Fruit fly (Drosophila melanogaster) whole organism, embryonic: ENCODE measurements around the gene CG8142.

Experiments used
- B-H2 ChIP-seq: fragments of 200-800 bp; sonication (Bioruptor generic); optimal IDR thresholded peaks from 2 replicates; lab custom pipeline; 2018; ENCODE audit warnings: missing biosample characterization, mild to moderate bottlenecking, missing genetic modification characterization
- CG11247 ChIP-seq: fragments of 200-800 bp; sonication (Bioruptor generic); IDR thresholded peaks from 2 replicates; pipeline ENCODE4 v1.3.6; 2022; ENCODE audit warnings: missing biosample characterization, missing genetic modification characterization
- CG12236 ChIP-seq: fragments of 200-800 bp; sonication (Bioruptor generic); optimal IDR thresholded peaks from 2 replicates; lab custom pipeline; 2016; ENCODE audit warnings: missing biosample characterization, missing genetic modification characterization
- CG13287 ChIP-seq: fragments of 200-800 bp; sonication (Bioruptor generic); IDR thresholded peaks from 2 replicates; pipeline ENCODE4 v1.3.6; 2022; ENCODE audit warnings: missing biosample characterization, missing genetic modification characterization; ENCODE audit not compliant: partially characterized antibody
- CG14860 ChIP-seq: fragments of 200-800 bp; sonication (Bioruptor generic); IDR thresholded peaks from 3 replicates; pipeline ENCODE4 v1.3.6; 2022; ENCODE audit warnings: missing biosample characterization, missing genetic modification characterization; ENCODE audit not compliant: partially characterized antibody
- CG16813 ChIP-seq: fragments of 200-800 bp; sonication (Bioruptor generic); IDR thresholded peaks from 3 replicates; pipeline ENCODE4 v1.3.6; 2022; ENCODE audit warnings: missing biosample characterization, missing genetic modification characterization; ENCODE audit not compliant: partially characterized antibody
- CG18262 ChIP-seq: fragments of 200-800 bp; optimal IDR thresholded peaks from 3 replicates; lab custom pipeline; 2019; ENCODE audit warnings: missing biosample characterization, mild to moderate bottlenecking, missing genetic modification characterization, moderate library complexity
- CG1832 ChIP-seq: fragments of 200-800 bp; sonication (Bioruptor generic); optimal IDR thresholded peaks from 2 replicates; lab custom pipeline; 2017; ENCODE audit warnings: missing biosample characterization, mild to moderate bottlenecking, missing genetic modification characterization, inconsistent platforms
- CG18764 ChIP-seq: fragments of 200-800 bp; sonication (Bioruptor generic); optimal IDR thresholded peaks from 3 replicates; lab custom pipeline; 2016; ENCODE audit warnings: missing biosample characterization, missing genetic modification characterization
- CG2116 ChIP-seq: fragments of 200-800 bp; sonication (Bioruptor generic); optimal IDR thresholded peaks from 3 replicates; lab custom pipeline; 2018; ENCODE audit warnings: missing biosample characterization, mild to moderate bottlenecking, missing genetic modification characterization
- CG2120 ChIP-seq: fragments of 200-800 bp; sonication (Bioruptor generic); optimal IDR thresholded peaks from 3 replicates; lab custom pipeline; 2016; ENCODE audit warnings: missing biosample characterization, missing genetic modification characterization
- CG30020 ChIP-seq: fragments of 200-800 bp; optimal IDR thresholded peaks from 2 replicates; lab custom pipeline; 2019; ENCODE audit warnings: missing biosample characterization, mild to moderate bottlenecking, missing genetic modification characterization, moderate library complexity
- CG34224 ChIP-seq: fragments of 200-800 bp; sonication (Bioruptor generic); IDR thresholded peaks from 3 replicates; pipeline ENCODE4 v1.3.6; 2022; ENCODE audit warnings: missing biosample characterization, missing genetic modification characterization; ENCODE audit not compliant: partially characterized antibody
- CG34422 ChIP-seq: fragments of 200-800 bp; sonication (Bioruptor generic); IDR thresholded peaks from 3 replicates; pipeline ENCODE4 v1.3.6; 2022; ENCODE audit warnings: missing biosample characterization, missing genetic modification characterization
- CG4282 ChIP-seq: fragments of 200-800 bp; sonication (Bioruptor generic); optimal IDR thresholded peaks from 2 replicates; lab custom pipeline; 2016; ENCODE audit warnings: missing biosample characterization, missing genetic modification characterization
- CG4617 ChIP-seq: fragments of 200-800 bp; sonication (Bioruptor generic); optimal IDR thresholded peaks from 3 replicates; lab custom pipeline; 2016; ENCODE audit warnings: missing biosample characterization, missing genetic modification characterization, borderline replicate concordance
- CG5245 ChIP-seq: fragments of 200-800 bp; sonication (Bioruptor generic); optimal IDR thresholded peaks from 3 replicates; lab custom pipeline; 2016; ENCODE audit warnings: missing biosample characterization, missing genetic modification characterization
- CG6854 ChIP-seq: fragments of 200-800 bp; sonication (Bioruptor generic); optimal IDR thresholded peaks from 3 replicates; lab custom pipeline; 2017; ENCODE audit warnings: missing biosample characterization, mild to moderate bottlenecking, missing genetic modification characterization
- CG8089 ChIP-seq: fragments of 200-800 bp; sonication (Bioruptor generic); optimal IDR thresholded peaks from 3 replicates; lab custom pipeline; 2016; ENCODE audit warnings: missing biosample characterization, missing genetic modification characterization
- CG9797 ChIP-seq: fragments of 200-800 bp; sonication (Bioruptor generic); optimal IDR thresholded peaks from 3 replicates; lab custom pipeline; 2018; ENCODE audit warnings: missing biosample characterization, mild to moderate bottlenecking, missing genetic modification characterization
- CoRest ChIP-seq: fragments of 200-800 bp; sonication (Bioruptor generic); optimal IDR thresholded peaks from 3 replicates; lab custom pipeline; 2018; ENCODE audit warnings: missing biosample characterization, mild to moderate bottlenecking, missing genetic modification characterization, moderate library complexity
- ERR ChIP-seq: fragments of 200-800 bp; sonication (Bioruptor generic); optimal IDR thresholded peaks from 2 replicates; lab custom pipeline; 2016; ENCODE audit warnings: missing biosample characterization, missing genetic modification characterization
- Ets97D ChIP-seq: fragments of 200-800 bp; sonication (Bioruptor generic); optimal IDR thresholded peaks from 3 replicates; lab custom pipeline; 2016; ENCODE audit warnings: missing biosample characterization, missing genetic modification characterization
- Fer3 ChIP-seq: fragments of 200-800 bp; sonication (Bioruptor generic); optimal IDR thresholded peaks from 2 replicates; lab custom pipeline; 2018; ENCODE audit warnings: missing biosample characterization, mild to moderate bottlenecking, missing genetic modification characterization, moderate library complexity
- Hr3 ChIP-seq: fragments of 200-800 bp; sonication (Bioruptor generic); optimal IDR thresholded peaks from 3 replicates; lab custom pipeline; 2016; ENCODE audit warnings: missing biosample characterization, missing genetic modification characterization
- Hr51 ChIP-seq, 2 experiments: fragments of 200-800 bp; sonication (Bioruptor generic); optimal IDR thresholded peaks; 2 replicates in 1 of 2; 3 replicates in 1 of 2; lab custom pipeline; 2016 to 2018; ENCODE audit warnings: missing biosample characterization in 2 of 2, missing genetic modification characterization in 2 of 2, mild to moderate bottlenecking in 1 of 2, moderate library complexity in 1 of 2
- Mad ChIP-seq: fragments of 200-800 bp; sonication (Bioruptor generic); optimal IDR thresholded peaks from 2 replicates; lab custom pipeline; 2016; ENCODE audit warnings: missing biosample characterization, missing genetic modification characterization
- Rfx ChIP-seq: fragments of 200-800 bp; sonication (Bioruptor generic); IDR thresholded peaks from 2 replicates; pipeline ENCODE4 v1.3.6; 2022; ENCODE audit warnings: missing biosample characterization, missing genetic modification characterization
- Scr ChIP-seq: fragments of 200-800 bp; sonication (Bioruptor generic); IDR thresholded peaks from 2 replicates; pipeline ENCODE4 v1.3.6; 2022; ENCODE audit warnings: missing biosample characterization, missing genetic modification characterization; ENCODE audit not compliant: partially characterized antibody
- Sry-δ ChIP-seq: fragments of 200-800 bp; sonication (Bioruptor generic); optimal IDR thresholded peaks from 2 replicates; lab custom pipeline; 2016; ENCODE audit warnings: missing biosample characterization, missing genetic modification characterization
- Trl ChIP-seq, 3 experiments: fragments of >200 bp in 2 of 3; fragments of 200-800 bp in 1 of 3; sonication (Bioruptor generic) in 1 of 3; optimal IDR thresholded peaks; 2 replicates in 1 of 3; 3 replicates in 2 of 3; lab custom pipeline; 2016 to 2017; ENCODE audit warnings: missing biosample characterization in 1 of 3, missing genetic modification characterization in 1 of 3
- bbx ChIP-seq: fragments of 200-800 bp; sonication (Bioruptor generic); IDR thresholded peaks from 2 replicates; pipeline ENCODE4 v1.3.6; 2022; ENCODE audit warnings: missing biosample characterization, missing genetic modification characterization; ENCODE audit not compliant: partially characterized antibody
- dati ChIP-seq: fragments of 200-800 bp; sonication (Bioruptor generic); IDR thresholded peaks from 2 replicates; pipeline ENCODE4 v1.3.6; 2022; ENCODE audit warnings: missing biosample characterization, missing genetic modification characterization
- dimm ChIP-seq: fragments of 200-800 bp; sonication (Bioruptor generic); IDR thresholded peaks from 2 replicates; pipeline ENCODE4 v1.3.6; 2022; ENCODE audit warnings: missing biosample characterization, missing genetic modification characterization
- dmrt99B ChIP-seq: fragments of 200-800 bp; sonication (Bioruptor generic); optimal IDR thresholded peaks from 2 replicates; lab custom pipeline; 2018; ENCODE audit warnings: missing biosample characterization, mild to moderate bottlenecking, missing genetic modification characterization, moderate library complexity
- fru ChIP-seq: fragments of >200 bp; optimal IDR thresholded peaks from 2 replicates; lab custom pipeline; 2017
- hb ChIP-seq: fragments of 200-800 bp; sonication (Bioruptor generic); IDR thresholded peaks from 3 replicates; pipeline ENCODE4 v1.3.6; 2022; ENCODE audit warnings: missing biosample characterization, missing genetic modification characterization; ENCODE audit not compliant: partially characterized antibody
- insv ChIP-seq, 2 experiments: fragments of 200-800 bp; sonication (Bioruptor generic); optimal IDR thresholded peaks; 3 replicates each; lab custom pipeline; 2016 to 2018; ENCODE audit warnings: missing biosample characterization in 2 of 2, missing genetic modification characterization in 2 of 2
- ken ChIP-seq: fragments of 200-800 bp; sonication (Bioruptor generic); IDR thresholded peaks from 3 replicates; pipeline ENCODE4 v1.3.6; 2022; ENCODE audit warnings: missing biosample characterization, missing genetic modification characterization
- mirr ChIP-seq: fragments of 200-800 bp; sonication (Bioruptor generic); optimal IDR thresholded peaks from 3 replicates; lab custom pipeline; 2018; ENCODE audit warnings: missing biosample characterization, mild to moderate bottlenecking, missing genetic modification characterization
- nerfin-1 ChIP-seq: fragments of 200-800 bp; sonication (Bioruptor generic); optimal IDR thresholded peaks from 3 replicates; lab custom pipeline; 2019; ENCODE audit warnings: missing biosample characterization, mild to moderate bottlenecking, missing genetic modification characterization, moderate library complexity
- prd ChIP-seq, 3 experiments: fragments of >200 bp in 2 of 3; fragments of 200-800 bp in 1 of 3; sonication (Bioruptor generic) in 1 of 3; optimal IDR thresholded peaks in 2 of 3; IDR thresholded peaks in 1 of 3; 2 replicates in 2 of 3; 3 replicates in 1 of 3; pipeline versions ENCODE4 v1.3.6 to Lab custom; 2017 to 2022; ENCODE audit warnings: missing biosample characterization in 1 of 3, missing genetic modification characterization in 1 of 3
- sens ChIP-seq: fragments of 200-800 bp; sonication (Bioruptor generic); peaks from one replicate; lab custom pipeline; 2016; ENCODE audit warnings: missing biosample characterization, missing genetic modification characterization
- slbo ChIP-seq: fragments of 200-800 bp; sonication (Bioruptor generic); IDR thresholded peaks from 2 replicates; pipeline ENCODE4 v1.3.6; 2022; ENCODE audit warnings: missing biosample characterization, missing genetic modification characterization
- tna ChIP-seq: fragments of 200-800 bp; sonication (Bioruptor generic); IDR thresholded peaks from 2 replicates; pipeline ENCODE4 v1.3.6; 2022; ENCODE audit warnings: missing biosample characterization, missing genetic modification characterization; ENCODE audit not compliant: partially characterized antibody
- trem ChIP-seq: fragments of 200-800 bp; optimal IDR thresholded peaks from 3 replicates; lab custom pipeline; 2019; ENCODE audit warnings: missing biosample characterization, mild to moderate bottlenecking, missing genetic modification characterization, moderate library complexity
- tup ChIP-seq: fragments of 200-800 bp; sonication (Bioruptor generic); optimal IDR thresholded peaks from 2 replicates; lab custom pipeline; 2016; ENCODE audit warnings: missing biosample characterization, mild to moderate bottlenecking, missing genetic modification characterization, moderate library complexity
- unc-4 ChIP-seq: fragments of 200-800 bp; sonication (Bioruptor generic); IDR thresholded peaks from 2 replicates; pipeline ENCODE4 v1.3.6; 2022; ENCODE audit warnings: missing biosample characterization, missing genetic modification characterization; ENCODE audit not compliant: partially characterized antibody
- zfh2 ChIP-seq: fragments of 200-800 bp; sonication (Bioruptor generic); optimal IDR thresholded peaks from 2 replicates; lab custom pipeline; 2016; ENCODE audit warnings: missing biosample characterization, missing genetic modification characterization

Gene CG8142

DNA sequence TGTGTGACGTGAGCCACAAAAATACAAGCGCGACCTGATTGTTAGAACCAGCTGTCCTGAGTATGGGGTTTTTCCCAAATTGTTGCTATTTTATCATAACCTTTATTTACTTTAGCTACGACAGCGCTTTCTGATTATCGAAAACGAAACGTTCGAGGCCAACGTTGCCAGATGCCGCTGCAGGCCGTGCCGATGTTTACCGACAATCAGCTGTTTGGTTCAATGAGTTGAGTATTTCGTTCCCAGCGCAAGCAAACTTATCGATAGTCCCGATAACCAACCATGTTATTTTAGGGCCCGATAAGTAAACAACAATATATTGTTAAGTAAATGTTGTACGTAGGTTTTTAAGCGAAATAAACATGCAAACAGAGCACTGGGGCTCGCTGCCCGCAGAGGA, 5.7 kb upstream of the CG8142 start, which contains the start of the genes CG15814 and Spt7 (continued):
- TF ChIP-seq CG12236 (peak; percentile 37), Sry-δ (peak; percentile 84), tna (peak; percentile 74), Rfx (peak; percentile 66), nerfin-1 (tag; lab: Kevin White, UChicago) (peak; percentile 34), CG2116 (GFP tag; lab: Kevin White, UChicago) (peak; percentile 83), CG18262 (tag; lab: Kevin White, UChicago) (peak; percentile 6), ERR (GFP tag; lab: Kevin White, UChicago) (peak; percentile 13), dati (GFP tag; lab: Robert Waterston, UW) (no peak), mirr (GFP tag; lab: Kevin White, UChicago) (peak; percentile 40), fru (lab: Kevin White, UChicago) (no peak), ken (GFP tag; lab: Robert Waterston, UW) (no peak), zfh2 (GFP tag; lab: Kevin White, UChicago) (peak; percentile 9), Ets97D (GFP tag; lab: Kevin White, UChicago) (peak; percentile 47), CoRest (peak; percentile 36), Scr (GFP tag; lab: Robert Waterston, UW) (peak; percentile 83), CG8089 (GFP tag; lab: Kevin White, UChicago) (peak; percentile 12), trem (tag; lab: Kevin White, UChicago) (peak; percentile 81), CG9797 (GFP tag; lab: Kevin White, UChicago) (peak; percentile 54), Mad (peak; percentile 50), tup (GFP tag; lab: Kevin White, UChicago) (no peak), CG5245 (GFP tag; lab: Kevin White, UChicago) (no peak), bbx (GFP tag; lab: Robert Waterston, UW) (peak; percentile 92), insv (GFP tag; optimal IDR thresholded peaks at IDR 0.05; lab: Kevin White, UChicago) (peak in 1 of 2 experiments; percentile 55), dimm (GFP tag; lab: Robert Waterston, UW) (no peak), sens (GFP tag; lab: Kevin White, UChicago) (peak; percentile 81), Fer3 (tag; lab: Kevin White, UChicago) (no peak), hb (peak; percentile 66; the same call in 2 of the 3 replicates), CG14860 (GFP tag; lab: Robert Waterston, UW) (peak; percentile 77), CG4282 (GFP tag; lab: Kevin White, UChicago) (peak; percentile 31), Hr51 (GFP tag; optimal IDR thresholded peaks at IDR 0.05; lab: Kevin White, UChicago) (peak in 1 of 2 experiments; percentile 38), CG6854 (GFP tag; lab: Kevin White, UChicago) (peak; percentile 1), dmrt99B (tag; lab: Kevin White, UChicago) (no peak), CG30020 (tag; lab: Kevin White, UChicago) (peak; percentile 32), CG11247 (GFP tag; lab: Robert Waterston, UW) (0 out of 2 replicates have a peak, but pooled peaks have one; percentile 10), Trl (optimal IDR thresholded peaks at IDR 0.05; lab: Kevin White, UChicago) (no peak), Trl (GFP tag; optimal IDR thresholded peaks at IDR 0.05; lab: Kevin White, UChicago) (peak; percentile 51), CG13287 (GFP tag; lab: Robert Waterston, UW) (peak; percentile 88), CG4617 (GFP tag; lab: Kevin White, UChicago) (peak; percentile 73), CG2120 (GFP tag; lab: Kevin White, UChicago) (peak; percentile 47), CG34422 (GFP tag; lab: Robert Waterston, UW) (peak; percentile 61; the same call in 2 of the 3 replicates), CG1832 (GFP tag; lab: Kevin White, UChicago) (no peak), CG34224 (GFP tag; lab: Robert Waterston, UW) (peak; percentile 89), unc-4 (GFP tag; lab: Robert Waterston, UW) (peak; percentile 87), prd (optimal IDR thresholded peaks at IDR 0.05; lab: Kevin White, UChicago) (no peak), prd (GFP tag; IDR thresholded peaks at IDR 0.05; lab: Robert Waterston, UW) (0 out of 3 replicates have a peak, but pooled peaks have one; percentile 34), CG16813 (GFP tag; lab: Robert Waterston, UW) (peak; percentile 84), Hr3 (no peak), CG18764 (GFP tag; lab: Kevin White, UChicago) (peak; percentile 15), B-H2 (GFP tag; lab: Kevin White, UChicago) (peak; percentile 23), slbo (GFP tag; lab: Robert Waterston, UW) (0 out of 2 replicates have a peak, but pooled peaks have one; percentile 12)
